Worm (Caenorhabditis elegans) whole organism, L2 larva: ENCODE data around the gene gcy-9.

Experiments
- R02D3.7 ChIP-seq: fragments of 150-350 bp; optimal IDR thresholded peaks from 2 replicates; lab custom pipeline; 2014; ENCODE audit warnings: missing biosample characterization, missing genetic modification characterization
- aly-2 ChIP-seq: fragments of 150-350 bp; optimal IDR thresholded peaks from 2 replicates; lab custom pipeline; 2014; ENCODE audit warnings: missing biosample characterization, missing genetic modification characterization
- ama-1 ChIP-seq: fragments of 150-350 bp; optimal IDR thresholded peaks from 2 replicates; lab custom pipeline; 2018; ENCODE audit warnings: inconsistent platforms
- blmp-1 ChIP-seq: sonication (generic microtip); optimal IDR thresholded peaks from 2 replicates; lab custom pipeline; 2017; ENCODE audit warnings: missing genetic modification characterization, mild to moderate bottlenecking, missing compliant biosample characterization, antibody characterized with exemption, moderate library complexity; ENCODE audit not compliant: insufficient read depth
- skn-1 ChIP-seq: sonication (generic microtip); optimal IDR thresholded peaks from 2 replicates; lab custom pipeline; 2017; ENCODE audit warnings: missing biosample characterization, missing genetic modification characterization
- zag-1 ChIP-seq: fragments of 150-350 bp; optimal IDR thresholded peaks from 2 replicates; lab custom pipeline; 2014; ENCODE audit warnings: missing biosample characterization, missing genetic modification characterization

ce11 chrX:11328710-11329109 is 9.0 kb downstream of the gcy-9 start:
- TF ChIP-seq blmp-1, result no peak
- TF ChIP-seq aly-2 (tag; lab: Kevin White, UChicago), result no peak
- TF ChIP-seq zag-1 (tag; lab: Kevin White, UChicago), result no peak
- TF ChIP-seq ama-1, result no peak
- no peak for TF ChIP-seq skn-1 (tag; lab: Kevin White, UChicago)
- no peak for TF ChIP-seq R02D3.7 (tag; lab: Kevin White, UChicago)
